Worm (Caenorhabditis elegans): ENCODE results near the gene Y76B12C.9.
"Not testable (repeated sequence)": the region's sequence is repeated elsewhere in the genome, so short reads cannot be mapped to it uniquely, and the experiment has no call there.

Y76B12C.9 gene

ce11 chrIV:2036974-2037373 lies at the start of gene Y76B12C.9, which contains the start of gene cng-2:
Gene Y76B12C.9 (minus strand): TSS chrIV:2037074.
Gene cng-2 (plus strand): TSS chrIV:2037191.
- TF ChIP-seq dao-5 (tag; optimal IDR thresholded peaks at IDR 0.05) (no peak), him-1 (tag; optimal IDR thresholded peaks at IDR 0.05) (no peak), W03F9.2 (tag; optimal IDR thresholded peaks at IDR 0.05) (no peak)

ce11 chrIV:2083734-2084133 lies 46.9 kb upstream of the Y76B12C.9 start, which contains the start of gene mca-2:
Gene mca-2 (plus strand): TSS chrIV:2084034.
- no peak for TF ChIP-seq W03F9.2 (tag; optimal IDR thresholded peaks at IDR 0.05)

- TF ChIP-seq dao-5 (tag; optimal IDR thresholded peaks at IDR 0.05) (no peak), him-1 (tag; optimal IDR thresholded peaks at IDR 0.05) (no peak), W03F9.2 (tag; optimal IDR thresholded peaks at IDR 0.05) (no peak)
Observed at ce11 chrIV:2083146-2083545, 46.3 kb upstream of the Y76B12C.9 start.

- TF ChIP-seq dao-5 (tag; optimal IDR thresholded peaks at IDR 0.05) = no peak
- TF ChIP-seq W03F9.2 (tag; optimal IDR thresholded peaks at IDR 0.05) = no peak
- TF ChIP-seq him-1 (tag; optimal IDR thresholded peaks at IDR 0.05) = no peak
Observed at ce11 chrIV:2080340-2080739, 43.5 kb upstream of the Y76B12C.9 start.

ce11 chrIV:2077159-2077835 lies 40.4 kb upstream of the Y76B12C.9 start:
- TF ChIP-seq W03F9.2 (tag; optimal IDR thresholded peaks at IDR 0.05) = no peak
- no peak for TF ChIP-seq him-1 (tag; optimal IDR thresholded peaks at IDR 0.05)
- no peak for TF ChIP-seq dao-5 (tag; optimal IDR thresholded peaks at IDR 0.05)

- TF ChIP-seq dao-5 (tag; optimal IDR thresholded peaks at IDR 0.05) = no peak
Observed at ce11 chrIV:2065895-2066294, 29.0 kb upstream of the Y76B12C.9 start, which contains the start of gene arrd-26. Gene arrd-26 (plus strand): TSS chrIV:2066195.

ce11 chrIV:2059011-2059410 lies 22.1 kb upstream of the Y76B12C.9 start, which contains the start of gene R05C11.2:
Gene R05C11.2 (minus strand): TSS chrIV:2059111.
- TF ChIP-seq him-1 (tag; optimal IDR thresholded peaks at IDR 0.05) = no peak
- TF ChIP-seq dao-5 (tag; optimal IDR thresholded peaks at IDR 0.05) = no peak
- no peak for TF ChIP-seq W03F9.2 (tag; optimal IDR thresholded peaks at IDR 0.05)

- TF ChIP-seq W03F9.2 (tag; optimal IDR thresholded peaks at IDR 0.05) = no peak
- no peak for TF ChIP-seq him-1 (tag; optimal IDR thresholded peaks at IDR 0.05)
- no peak for TF ChIP-seq dao-5 (tag; optimal IDR thresholded peaks at IDR 0.05)
Observed at ce11 chrIV:2057462-2057861, 20.6 kb upstream of the Y76B12C.9 start.

ce11 chrIV:2053591-2053990 lies 16.7 kb upstream of the Y76B12C.9 start:
- TF ChIP-seq him-1 (tag; optimal IDR thresholded peaks at IDR 0.05) (peak; percentile 34), W03F9.2 (tag; optimal IDR thresholded peaks at IDR 0.05) (no peak), dao-5 (tag; optimal IDR thresholded peaks at IDR 0.05) (no peak)

ce11 chrIV:2052337-2052736 lies 15.5 kb upstream of the Y76B12C.9 start:
- TF ChIP-seq him-1 (tag; optimal IDR thresholded peaks at IDR 0.05) (peak; percentile 33), dao-5 (tag; optimal IDR thresholded peaks at IDR 0.05) (no peak)

ce11 chrIV:2051195-2051594 lies 14.3 kb upstream of the Y76B12C.9 start, which contains the start of gene R05C11.4:
Gene R05C11.4 (plus strand): TSS chrIV:2051495.
- TF ChIP-seq him-1, W03F9.2, dao-5 (tag; optimal IDR thresholded peaks at IDR 0.05): not testable (repeated sequence)

- TF ChIP-seq W03F9.2 (tag; optimal IDR thresholded peaks at IDR 0.05) = no peak
- TF ChIP-seq him-1 (tag; optimal IDR thresholded peaks at IDR 0.05) = peak; percentile 59
Observed at ce11 chrIV:2048839-2049238, 12.0 kb upstream of the Y76B12C.9 start.

- no peak for TF ChIP-seq dao-5 (tag; optimal IDR thresholded peaks at IDR 0.05)
- TF ChIP-seq W03F9.2 (tag; optimal IDR thresholded peaks at IDR 0.05) = no peak
- no peak for TF ChIP-seq him-1 (tag; optimal IDR thresholded peaks at IDR 0.05)
Observed at ce11 chrIV:2037497-2037896, 623 bp upstream of the Y76B12C.9 start.

- TF ChIP-seq him-1 (tag; optimal IDR thresholded peaks at IDR 0.05) (no peak), W03F9.2 (tag; optimal IDR thresholded peaks at IDR 0.05) (peak; percentile 51), dao-5 (tag; optimal IDR thresholded peaks at IDR 0.05) (no peak)
Observed at ce11 chrIV:2032946-2033411, 3.9 kb downstream of the Y76B12C.9 start, which contains the start of gene cpsf-1. Gene cpsf-1 (minus strand): TSS chrIV:2032996.

- TF ChIP-seq dao-5 (tag; optimal IDR thresholded peaks at IDR 0.05) = no peak
- no peak for TF ChIP-seq him-1 (tag; optimal IDR thresholded peaks at IDR 0.05)
- TF ChIP-seq W03F9.2 (tag; optimal IDR thresholded peaks at IDR 0.05) = no peak
Observed at ce11 chrIV:2008920-2009319, 28.0 kb downstream of the Y76B12C.9 start.

All from whole organism, L4/young adult.